Worm (Caenorhabditis elegans): ENCODE data around the gene unc-27.

DNA sequence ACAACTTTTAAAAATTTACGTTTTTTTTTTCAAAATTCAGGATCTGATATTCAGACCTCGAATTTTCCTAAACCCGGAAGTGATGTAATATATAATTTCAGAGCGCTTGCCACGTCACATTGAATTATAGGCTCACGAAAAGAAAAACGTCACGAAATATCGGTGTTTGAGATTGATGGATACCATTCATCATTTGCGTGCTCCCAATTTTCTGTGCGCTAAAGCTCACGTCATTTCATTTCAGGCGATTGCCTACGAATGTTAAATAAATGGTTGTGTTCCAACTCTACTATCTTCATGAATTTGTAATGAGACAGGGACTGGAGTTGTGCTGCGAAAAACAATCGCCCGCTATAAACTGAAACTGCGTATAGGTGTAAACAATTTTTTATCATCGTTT, 19.5 kb downstream of the unc-27 start:
- TF ChIP-seq pag-3 (tag; optimal IDR thresholded peaks at IDR 0.05; ENCODE audit: borderline replicate concordance, insufficient read depth) (no peak), ces-1 (GFP tag; optimal IDR thresholded peaks at IDR 0.05) (no peak), nhr-237 (tag; optimal IDR thresholded peaks at IDR 0.05) (no peak), grh-1 (GFP tag; IDR thresholded peaks at IDR 0.05) (no peak), lin-39 (tag; optimal IDR thresholded peaks at IDR 0.05) (no peak), tlp-1 (tag; optimal IDR thresholded peaks at IDR 0.05) (no peak)
